Worm (Caenorhabditis elegans) whole organism, young adult: Measurements from ENCODE around the gene C16C4.17.

Experiments used
- F49E8.2 ChIP-seq: sonication (generic microtip); optimal IDR thresholded peaks from 3 replicates; lab custom pipeline; 2017; ENCODE audit warnings: missing genetic modification characterization, mild to moderate bottlenecking, missing compliant biosample characterization, antibody characterized with exemption, moderate library complexity; ENCODE audit not compliant: insufficient read depth
- K11D2.4 ChIP-seq: fragments of 200-800 bp; sonication (Bioruptor generic); IDR thresholded peaks from 2 replicates; pipeline ENCODE4 v1.3.6; 2022; ENCODE audit warnings: missing genetic modification reagents, missing genetic modification characterization, missing compliant biosample characterization
- T26A5.8 ChIP-seq: sonication (generic microtip); optimal IDR thresholded peaks from 2 replicates; lab custom pipeline; 2016; ENCODE audit warnings: missing genetic modification characterization, missing compliant biosample characterization
- akir-1 ChIP-seq: fragments of 200-800 bp; sonication (Bioruptor generic); optimal IDR thresholded peaks from 2 replicates; lab custom pipeline; 2018; ENCODE audit warnings: mild to moderate bottlenecking, missing genetic modification characterization, moderate library complexity, missing compliant biosample characterization
- aptf-2 ChIP-seq: fragments of 200-800 bp; sonication (Bioruptor generic); conservative IDR thresholded peaks from 2 replicates; pipeline ENCODE4 v1.3.6; 2022; ENCODE audit warnings: missing genetic modification reagents, missing genetic modification characterization, missing compliant biosample characterization
- ztf-6 ChIP-seq: fragments of 200-800 bp; sonication (Bioruptor generic); IDR thresholded peaks from 2 replicates; pipeline ENCODE4 v1.3.6; 2022; ENCODE audit warnings: missing genetic modification reagents, missing genetic modification characterization, missing compliant biosample characterization

DNA sequence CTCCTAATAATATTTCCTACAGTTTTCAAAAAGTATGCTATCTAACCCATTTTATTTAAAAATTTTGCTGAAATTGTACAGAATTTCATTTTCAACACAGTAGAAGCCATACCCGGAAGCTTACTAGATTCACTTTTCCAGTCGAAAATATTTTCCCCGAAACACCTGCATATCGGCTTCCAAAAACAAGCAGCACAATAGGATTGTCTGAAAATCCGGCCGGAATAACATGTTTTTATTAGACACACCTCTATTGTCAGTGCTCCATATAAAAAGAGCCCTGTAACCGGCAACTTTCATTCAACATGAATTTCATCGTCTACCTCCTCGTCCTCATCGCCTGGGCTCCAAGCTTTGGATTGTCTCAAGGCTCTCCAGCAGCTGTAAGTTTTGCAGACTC lies 11.9 kb upstream of the C16C4.17 start, which contains the start of gene C52E2.2:
- no peak for TF ChIP-seq K11D2.4
- no peak for TF ChIP-seq akir-1 (GFP tag; lab: Kevin White, UChicago)
- no peak for TF ChIP-seq F49E8.2 (tag; lab: Kevin White, UChicago)
- no peak for TF ChIP-seq ztf-6 (GFP tag; lab: Robert Waterston, UW)
- no peak for TF ChIP-seq aptf-2 (GFP tag; lab: Robert Waterston, UW)
- no peak for TF ChIP-seq T26A5.8 (tag; lab: Kevin White, UChicago)
